Worm (Caenorhabditis elegans): Measurements from ENCODE around the gene R11E3.1.

The R11E3.1 gene

DNA sequence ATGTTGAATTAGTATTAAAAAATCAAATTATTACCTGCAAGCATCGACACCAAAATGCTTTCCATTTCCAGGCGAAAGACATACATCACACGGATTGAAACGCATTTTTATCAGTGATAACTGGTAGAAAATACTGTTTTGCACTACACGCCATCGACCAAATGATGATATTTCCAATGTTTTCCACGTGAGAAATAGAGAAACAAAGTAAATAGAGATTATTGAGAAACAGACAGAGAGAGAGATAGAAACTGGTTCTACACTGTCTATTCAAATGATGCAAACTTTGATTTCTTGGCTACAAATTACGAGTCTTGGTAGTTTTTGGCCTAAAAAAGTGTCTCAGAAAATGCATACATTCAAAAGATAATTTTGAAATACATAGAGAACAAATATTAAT is 1.2 kb upstream of the R11E3.1 start, which contains the start of gene nhr-104:
TSS of gene nhr-104 (minus strand) at position 361 of the 400 bp plus-strand sequence.
- TF ChIP-seq jun-1 (tag; optimal IDR thresholded peaks at IDR 0.05) = peak; percentile 28
- peak in 1 of 3 experiments; percentile 7 for TF ChIP-seq ceh-82 (tag; optimal IDR thresholded peaks at IDR 0.05)
- peak; percentile 30 to 63 for TF ChIP-seq lsy-2 (tag; optimal IDR thresholded peaks at IDR 0.05)
- TF ChIP-seq nhr-237 (tag; optimal IDR thresholded peaks at IDR 0.05) = peak; percentile 8
- TF ChIP-seq nhr-90 (tag; optimal IDR thresholded peaks at IDR 0.05; ENCODE audit: poor library complexity) = peak; percentile 47
- TF ChIP-seq ceh-8 (GFP tag; optimal IDR thresholded peaks at IDR 0.05) = no peak
- no peak for TF ChIP-seq lin-14 (GFP tag; optimal IDR thresholded peaks at IDR 0.05)
- TF ChIP-seq aly-2 (tag; optimal IDR thresholded peaks at IDR 0.05) = no peak
- TF ChIP-seq grh-1 (GFP tag; IDR thresholded peaks at IDR 0.05) = peak; percentile 87
- peak; percentile 47 for TF ChIP-seq pag-3 (tag; optimal IDR thresholded peaks at IDR 0.05; ENCODE audit: borderline replicate concordance, insufficient read depth)
- peak in 3 of 6 experiments; percentile 40 to 73 (median 41) for TF ChIP-seq elt-3 (tag; optimal IDR thresholded peaks at IDR 0.05)
- TF ChIP-seq tbx-2 (tag; optimal IDR thresholded peaks at IDR 0.05) = peak; percentile 30
- TF ChIP-seq nhr-20 (tag; optimal IDR thresholded peaks at IDR 0.05) = peak; percentile 65
- TF ChIP-seq snu-23 (GFP tag; optimal IDR thresholded peaks at IDR 0.05) = peak; percentile 61
- TF ChIP-seq skn-1 (tag; optimal IDR thresholded peaks at IDR 0.05) = peak; percentile 96
- TF ChIP-seq fkh-8 (tag; optimal IDR thresholded peaks at IDR 0.05) = no peak
- TF ChIP-seq elt-2 (tag; optimal IDR thresholded peaks at IDR 0.05) = peak; percentile 45
- no peak for TF ChIP-seq nhr-11 (tag; optimal IDR thresholded peaks at IDR 0.05)
- peak in 1 of 3 experiments; percentile 42 for TF ChIP-seq dpl-1 (GFP tag; optimal IDR thresholded peaks at IDR 0.05)
- no peak for TF ChIP-seq ama-1 (optimal IDR thresholded peaks at IDR 0.05)
- TF ChIP-seq efl-1 (optimal IDR thresholded peaks at IDR 0.05) = peak; percentile 20 to 49
- peak in 1 of 2 experiments; percentile 3 for TF ChIP-seq efl-1 (GFP tag; optimal IDR thresholded peaks at IDR 0.05 in 1 of 2)
- TF ChIP-seq egl-13 (tag; optimal IDR thresholded peaks at IDR 0.05) = no peak
- peak; percentile 15 for TF ChIP-seq nhr-77 (tag; optimal IDR thresholded peaks at IDR 0.05)
- no peak for TF ChIP-seq ets-5 (GFP tag; IDR thresholded peaks at IDR 0.05)
- peak; percentile 37 for TF ChIP-seq C16A3.4 (tag; optimal IDR thresholded peaks at IDR 0.05)
- no peak for TF ChIP-seq hlh-17 (GFP tag; optimal IDR thresholded peaks at IDR 0.05; ENCODE audit: borderline replicate concordance)
- no peak for TF ChIP-seq alr-1 (tag; optimal IDR thresholded peaks at IDR 0.05; ENCODE audit: borderline replicate concordance)
- TF ChIP-seq blmp-1 (tag; optimal IDR thresholded peaks at IDR 0.05) = peak; percentile 31
- TF ChIP-seq hpl-2 (GFP tag; optimal IDR thresholded peaks at IDR 0.05) = no peak
- peak; percentile 85 for TF ChIP-seq nhr-85 (tag)
- TF ChIP-seq Y116A8C.19 (tag; optimal IDR thresholded peaks at IDR 0.05; ENCODE audit: borderline replicate concordance) = no peak
- peak in 1 of 2 experiments; percentile 13 for TF ChIP-seq mdl-1 (tag; optimal IDR thresholded peaks at IDR 0.05)
- peak; percentile 48 for TF ChIP-seq mep-1 (tag; optimal IDR thresholded peaks at IDR 0.05)
- peak in 1 of 2 experiments; percentile 74 for TF ChIP-seq lin-35 (GFP tag; optimal IDR thresholded peaks at IDR 0.05)
- no peak for TF ChIP-seq nhr-76 (tag; optimal IDR thresholded peaks at IDR 0.05)

DNA sequence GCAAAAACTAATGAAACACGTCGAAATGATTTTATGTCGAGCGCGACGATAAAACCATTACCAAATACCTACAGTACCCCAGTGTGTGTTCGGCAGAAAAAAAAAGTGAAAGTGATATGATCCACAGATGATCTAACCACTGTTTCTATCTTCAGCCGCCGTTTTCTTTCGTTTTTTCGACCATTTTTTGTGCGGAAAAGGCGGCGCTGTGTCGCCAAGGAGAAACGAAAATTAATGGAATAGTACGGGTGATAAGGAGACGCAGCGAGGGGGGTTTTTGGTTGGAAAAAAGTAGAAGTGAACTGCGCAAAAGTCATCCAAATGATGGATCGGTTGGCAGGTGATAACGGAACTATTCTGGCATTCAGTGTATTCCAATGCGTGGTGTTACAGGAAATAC is 5.6 kb downstream of the R11E3.1 start:
- TF ChIP-seq blmp-1 (tag; optimal IDR thresholded peaks at IDR 0.05) = peak; percentile 91
- peak in 1 of 6 experiments; percentile 3 for TF ChIP-seq elt-3 (tag; optimal IDR thresholded peaks at IDR 0.05)
- TF ChIP-seq ztf-11 (tag; optimal IDR thresholded peaks at IDR 0.05) = no peak

DNA sequence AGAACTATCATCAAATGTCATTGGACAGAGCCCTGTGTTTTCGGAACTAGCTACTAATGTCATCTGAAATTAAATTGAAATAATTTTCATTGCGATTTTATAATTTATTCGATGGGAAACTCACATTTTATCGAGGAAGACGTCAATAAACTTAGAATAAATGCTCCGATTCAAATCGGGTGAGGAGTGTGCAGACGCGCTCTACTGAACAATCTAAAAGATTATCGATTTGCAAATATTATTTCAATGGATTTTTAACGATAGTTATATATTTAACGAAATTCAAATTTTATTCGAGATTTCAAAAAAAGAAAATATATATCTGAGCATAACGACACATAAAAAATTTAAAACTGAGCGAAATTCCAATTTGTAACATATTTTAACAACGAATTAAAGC is 9.6 kb downstream of the R11E3.1 start, which contains the start of gene eor-1:
TSS of gene eor-1 (minus strand) at position 65 of the 400 bp plus-strand sequence.
- TF ChIP-seq nhr-19 (GFP tag; conservative IDR thresholded peaks at IDR 0.05) = 0 out of 2 replicates have a peak, but pooled peaks have one; percentile 2
- peak; percentile 42 to 55 for TF ChIP-seq efl-1 (optimal IDR thresholded peaks at IDR 0.05)
- TF ChIP-seq efl-1 (GFP tag; optimal IDR thresholded peaks at IDR 0.05 in 1 of 2) = peak; percentile 6 to 50
- TF ChIP-seq nhr-28 (tag; optimal IDR thresholded peaks at IDR 0.05) = no peak
- TF ChIP-seq zip-4 (GFP tag; optimal IDR thresholded peaks at IDR 0.05) = no peak
- TF ChIP-seq fkh-8 (tag; optimal IDR thresholded peaks at IDR 0.05) = no peak
- TF ChIP-seq nhr-85 (tag) = peak; percentile 67
- TF ChIP-seq nhr-77 (tag; optimal IDR thresholded peaks at IDR 0.05) = no peak
- no peak for TF ChIP-seq aha-1 (tag; optimal IDR thresholded peaks at IDR 0.05)
- peak; percentile 41 for TF ChIP-seq nhr-20 (tag; optimal IDR thresholded peaks at IDR 0.05)
- TF ChIP-seq F16B12.6 (tag; optimal IDR thresholded peaks at IDR 0.05) = peak; percentile 14
- TF ChIP-seq fos-1 (tag; optimal IDR thresholded peaks at IDR 0.05) = no peak
- TF ChIP-seq sptf-1 (tag; optimal IDR thresholded peaks at IDR 0.05) = no peak
- no peak for TF ChIP-seq egl-27 (tag; optimal IDR thresholded peaks at IDR 0.05)
- TF ChIP-seq lin-15B (tag; optimal IDR thresholded peaks at IDR 0.05) = peak; percentile 30
- peak; percentile 3 for TF ChIP-seq aly-2 (tag; optimal IDR thresholded peaks at IDR 0.05)
- peak; percentile 15 to 69 (median 22) for TF ChIP-seq dpl-1 (GFP tag; optimal IDR thresholded peaks at IDR 0.05)
- TF ChIP-seq ces-1 (GFP tag; optimal IDR thresholded peaks at IDR 0.05) = no peak
- TF ChIP-seq tbx-2 (tag; optimal IDR thresholded peaks at IDR 0.05) = peak; percentile 26
- TF ChIP-seq lin-39 (tag; optimal IDR thresholded peaks at IDR 0.05) = no peak
- no peak for TF ChIP-seq nhr-11 (tag; optimal IDR thresholded peaks at IDR 0.05)
- TF ChIP-seq nhr-71 (tag; optimal IDR thresholded peaks at IDR 0.05) = no peak
